Worm (Caenorhabditis elegans): ENCODE data around the gene nhr-118.

nhr-118 gene

ce11 chrV:4387402-4387801 lies 20.2 kb upstream of the nhr-118 start, which contains the start of gene F13A2.9:
TSS of gene F13A2.9 (minus strand) at chrV:4387502.
- TF ChIP-seq lin-13 (tag; optimal IDR thresholded peaks at IDR 0.05) = no peak
- TF ChIP-seq nhr-237 (tag; optimal IDR thresholded peaks at IDR 0.05) = no peak
- no peak for TF ChIP-seq unc-120 (tag; optimal IDR thresholded peaks at IDR 0.05; ENCODE audit: poor library complexity, severe bottlenecking)
- TF ChIP-seq ceh-43 (GFP tag; optimal IDR thresholded peaks at IDR 0.05) = no peak
- no peak for TF ChIP-seq lsy-2 (tag; optimal IDR thresholded peaks at IDR 0.05)
- TF ChIP-seq ceh-39 (tag; optimal IDR thresholded peaks at IDR 0.05) = no peak
- no peak for TF ChIP-seq ztf-11 (tag; optimal IDR thresholded peaks at IDR 0.05)
- TF ChIP-seq lin-32 (GFP tag; optimal IDR thresholded peaks at IDR 0.05) = no peak
- TF ChIP-seq ham-2 (GFP tag; optimal IDR thresholded peaks at IDR 0.05) = no peak

DNA sequence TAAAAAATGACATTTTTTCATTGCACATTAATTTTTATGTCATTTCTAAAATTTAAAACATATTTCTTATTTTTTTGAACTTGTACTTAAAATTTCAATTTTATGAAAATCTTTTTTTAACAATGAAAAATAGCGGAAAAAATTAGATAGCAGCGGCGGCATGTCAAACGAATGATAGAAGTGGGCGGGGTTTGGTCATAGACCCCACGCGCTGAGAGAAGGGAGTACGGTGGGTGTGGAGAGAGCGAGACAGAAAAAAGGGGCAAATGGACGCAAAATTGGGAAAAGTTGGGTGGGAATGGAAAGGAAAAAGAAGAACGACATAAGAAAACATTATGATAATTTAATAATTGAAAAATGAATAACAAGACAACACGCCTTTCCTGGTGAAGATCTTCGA lies 19.7 kb upstream of the nhr-118 start:
- TF ChIP-seq lsy-2 (tag; optimal IDR thresholded peaks at IDR 0.05) (peak; percentile 21), lin-13 (tag; optimal IDR thresholded peaks at IDR 0.05) (no peak)

ce11 chrV:4396257-4396656 lies 11.4 kb upstream of the nhr-118 start, which contains the start of gene F13A2.3:
TSS of gene F13A2.3 (minus strand) at chrV:4396357.
- TF ChIP-seq pha-4 (tag; optimal IDR thresholded peaks at IDR 0.05) (no peak), ces-1 (GFP tag; optimal IDR thresholded peaks at IDR 0.05) (no peak), blmp-1 (tag; optimal IDR thresholded peaks at IDR 0.05) (no peak), hlh-1 (tag; optimal IDR thresholded peaks at IDR 0.05) (no peak), nhr-2 (tag; optimal IDR thresholded peaks at IDR 0.05) (no peak), mls-2 (tag; optimal IDR thresholded peaks at IDR 0.05) (no peak), ztf-11 (tag; optimal IDR thresholded peaks at IDR 0.05) (no peak), sptf-1 (tag; optimal IDR thresholded peaks at IDR 0.05) (no peak), unc-62 (GFP tag; optimal IDR thresholded peaks at IDR 0.05) (no peak), nhr-12 (tag; optimal IDR thresholded peaks at IDR 0.05) (no peak), bed-3 (GFP tag; optimal IDR thresholded peaks at IDR 0.05) (no peak), lin-13 (tag; optimal IDR thresholded peaks at IDR 0.05) (no peak), unc-39 (tag; optimal IDR thresholded peaks at IDR 0.05) (no peak), nhr-76 (tag; optimal IDR thresholded peaks at IDR 0.05) (no peak)

- TF ChIP-seq snpc-4 (tag; optimal IDR thresholded peaks at IDR 0.05) = no peak
- TF ChIP-seq ztf-11 (tag; optimal IDR thresholded peaks at IDR 0.05) = no peak
- TF ChIP-seq elt-1 (tag; optimal IDR thresholded peaks at IDR 0.05; ENCODE audit: borderline replicate concordance, insufficient read depth) = no peak
- TF ChIP-seq pha-4 (tag; optimal IDR thresholded peaks at IDR 0.05) = no peak
- TF ChIP-seq flh-1 (GFP tag; optimal IDR thresholded peaks at IDR 0.05) = no peak
- TF ChIP-seq mab-5 (tag; optimal IDR thresholded peaks at IDR 0.05) = no peak
Measured at ce11 chrV:4398127-4398526, 9.5 kb upstream of the nhr-118 start.

DNA sequence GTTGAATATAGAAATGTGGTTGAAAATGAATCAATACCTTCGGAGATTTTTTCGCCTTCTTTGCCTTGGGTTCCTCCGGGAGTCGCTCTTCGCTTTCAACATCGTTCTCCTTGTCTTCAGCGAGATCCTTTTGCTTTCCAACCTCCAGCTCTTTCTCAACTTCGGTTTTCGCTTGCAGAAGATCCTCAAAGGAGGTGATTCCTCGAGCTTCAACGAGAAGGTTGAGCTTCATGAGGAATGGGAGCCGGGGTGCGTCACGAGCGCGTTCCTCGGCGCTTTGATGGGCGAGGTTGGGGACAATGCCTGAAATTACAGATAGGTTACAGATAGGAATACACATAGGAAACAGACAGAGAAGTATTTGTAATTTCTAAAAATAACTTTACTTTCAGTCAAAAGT lies 8.7 kb upstream of the nhr-118 start:
- TF ChIP-seq nhr-2 (tag; optimal IDR thresholded peaks at IDR 0.05) = no peak
- no peak for TF ChIP-seq tbx-8 (GFP tag; optimal IDR thresholded peaks at IDR 0.05)
- TF ChIP-seq bed-3 (GFP tag; optimal IDR thresholded peaks at IDR 0.05) = no peak
- no peak for TF ChIP-seq M03D4.4 (tag; optimal IDR thresholded peaks at IDR 0.05)
- TF ChIP-seq ceh-43 (GFP tag; optimal IDR thresholded peaks at IDR 0.05) = no peak
- TF ChIP-seq ceh-83 (GFP tag; optimal IDR thresholded peaks at IDR 0.05) = no peak

DNA sequence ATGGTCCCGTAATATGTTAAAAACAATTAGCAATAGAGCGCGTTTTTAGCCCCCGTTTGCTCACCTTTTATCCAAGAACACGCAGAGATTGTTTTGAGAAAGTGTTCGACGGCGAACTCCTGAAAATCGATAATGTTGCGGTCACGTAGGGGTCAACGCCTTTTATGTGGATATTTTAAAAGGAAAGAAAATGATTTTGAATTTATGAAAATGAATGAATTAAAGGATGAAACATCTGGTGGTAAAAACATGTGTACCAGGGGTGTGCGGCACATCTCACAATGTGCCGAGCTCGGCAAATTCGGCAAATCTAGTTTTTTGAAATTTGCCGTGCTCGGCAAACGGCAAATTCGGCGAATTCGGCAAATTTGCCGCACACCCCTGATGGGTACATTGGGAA lies 7.5 kb upstream of the nhr-118 start, which contains the start of gene F13A2.4:
Gene F13A2.4, minus strand, starts transcription at position 101 of the 400 bp plus-strand sequence.
- TF ChIP-seq drap-1 (GFP tag; optimal IDR thresholded peaks at IDR 0.05) (no peak), hlh-1 (tag; optimal IDR thresholded peaks at IDR 0.05) (no peak)

DNA sequence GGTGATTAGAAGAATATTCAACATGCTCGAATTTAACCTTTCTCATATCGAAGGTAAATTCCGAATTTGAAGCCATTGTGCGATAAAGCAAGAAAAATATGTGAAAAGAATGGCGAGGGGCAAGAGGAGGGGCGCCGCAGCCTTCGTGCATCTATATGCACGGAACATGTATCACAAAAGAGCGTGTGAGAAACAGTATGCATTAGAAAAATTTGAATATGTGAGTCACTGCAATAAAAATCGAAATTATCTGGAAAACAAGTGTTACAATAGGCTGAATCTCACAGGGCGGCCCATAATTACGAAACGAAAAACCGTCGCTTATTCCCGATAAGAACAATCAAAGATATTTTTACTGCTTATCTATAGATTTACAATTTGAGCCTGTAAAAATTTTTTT lies 5.8 kb upstream of the nhr-118 start, which contains the start of gene F13A2.5:
Gene F13A2.5, minus strand, starts transcription at position 101 of the 400 bp plus-strand sequence.
- TF ChIP-seq lin-32 (GFP tag; optimal IDR thresholded peaks at IDR 0.05) = no peak
- no peak for TF ChIP-seq cnd-1 (tag; optimal IDR thresholded peaks at IDR 0.05)
- no peak for TF ChIP-seq ceh-83 (GFP tag; optimal IDR thresholded peaks at IDR 0.05)
- no peak for TF ChIP-seq nhr-12 (tag; optimal IDR thresholded peaks at IDR 0.05)
- no peak for TF ChIP-seq M03D4.4 (tag; optimal IDR thresholded peaks at IDR 0.05)
- no peak for TF ChIP-seq ceh-39 (tag; optimal IDR thresholded peaks at IDR 0.05)
- TF ChIP-seq ceh-43 (GFP tag; optimal IDR thresholded peaks at IDR 0.05) = no peak
- no peak for TF ChIP-seq unc-39 (tag; optimal IDR thresholded peaks at IDR 0.05)
- TF ChIP-seq nhr-28 (tag; optimal IDR thresholded peaks at IDR 0.05) = no peak
- TF ChIP-seq drap-1 (GFP tag; optimal IDR thresholded peaks at IDR 0.05) = no peak
- TF ChIP-seq ztf-11 (tag; optimal IDR thresholded peaks at IDR 0.05) = no peak
- TF ChIP-seq unc-62 (GFP tag; optimal IDR thresholded peaks at IDR 0.05) = no peak
- TF ChIP-seq zip-8 (tag; optimal IDR thresholded peaks at IDR 0.05) = no peak
- no peak for TF ChIP-seq sptf-1 (tag; optimal IDR thresholded peaks at IDR 0.05)
- TF ChIP-seq bed-3 (GFP tag; optimal IDR thresholded peaks at IDR 0.05) = no peak
- no peak for TF ChIP-seq nhr-2 (tag; optimal IDR thresholded peaks at IDR 0.05)
- no peak for TF ChIP-seq tbx-8 (GFP tag; optimal IDR thresholded peaks at IDR 0.05)
- TF ChIP-seq hlh-1 (tag; optimal IDR thresholded peaks at IDR 0.05) = no peak
- no peak for TF ChIP-seq lin-13 (tag; optimal IDR thresholded peaks at IDR 0.05)
- no peak for TF ChIP-seq snpc-4 (tag; optimal IDR thresholded peaks at IDR 0.05)

Data from whole organism, mixed stage, embryonic.